Worm (Caenorhabditis elegans): Measurements from ENCODE around the gene C28H8.5.
A peak's percentile ranks its signal among the peaks of the same experiment; 100 is the strongest.

Gene C28H8.5

DNA sequence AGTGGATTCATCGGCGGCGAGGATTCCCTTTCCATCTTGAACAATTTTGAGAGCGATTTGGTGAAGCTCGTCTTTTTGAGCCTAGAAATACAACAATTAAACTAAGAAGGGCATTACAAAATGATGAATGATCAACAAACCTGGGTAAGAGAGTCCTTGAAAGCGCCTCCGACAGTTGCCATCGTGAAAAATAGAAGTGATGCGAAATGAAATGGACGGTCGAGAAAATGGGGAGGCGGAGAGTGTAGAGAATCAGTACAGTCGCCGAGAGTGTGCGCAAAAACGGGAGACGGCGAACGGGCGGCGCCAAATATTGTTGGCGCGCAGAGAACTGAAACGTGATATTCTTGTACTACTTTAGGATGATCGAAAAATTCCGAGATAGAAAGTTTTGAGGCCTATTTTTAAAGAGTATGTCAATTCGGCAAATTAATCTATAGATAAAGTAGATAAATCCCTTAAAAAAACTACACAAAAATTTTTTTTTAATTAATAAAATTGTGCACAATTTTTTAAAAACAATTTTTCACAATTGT lies 7.9 kb upstream of the C28H8.5 start, which contains the start of gene aldo-2:
Gene aldo-2 (minus strand): TSS at position 486 of the 536 bp plus-strand sequence.
- TF ChIP-seq sma-3 (GFP tag; optimal IDR thresholded peaks at IDR 0.05) (peak; percentile 8), ceh-82 (tag; optimal IDR thresholded peaks at IDR 0.05) (no peak), sma-9 (GFP tag; optimal IDR thresholded peaks at IDR 0.05) (no peak), sma-9 (tag; optimal IDR thresholded peaks at IDR 0.05) (no peak), ama-1 (optimal IDR thresholded peaks at IDR 0.05) (peak; percentile 86), fos-1 (tag; optimal IDR thresholded peaks at IDR 0.05) (peak; percentile 3), nhr-23 (tag; optimal IDR thresholded peaks at IDR 0.05) (no peak), blmp-1 (tag; optimal IDR thresholded peaks at IDR 0.05; ENCODE audit: insufficient read depth) (peak; percentile 6), ceh-16 (tag; optimal IDR thresholded peaks at IDR 0.05) (peak; percentile 9), nhr-21 (tag; optimal IDR thresholded peaks at IDR 0.05) (peak; percentile 25), nhr-11 (tag; optimal IDR thresholded peaks at IDR 0.05) (no peak), F13H6.1 (tag; optimal IDR thresholded peaks at IDR 0.05) (peak; percentile 15), gmeb-1 (tag; optimal IDR thresholded peaks at IDR 0.05) (peak; percentile 23), nhr-25 (tag; optimal IDR thresholded peaks at IDR 0.05) (peak; percentile 37), nhr-129 (tag; optimal IDR thresholded peaks at IDR 0.05) (peak; percentile 3)

DNA sequence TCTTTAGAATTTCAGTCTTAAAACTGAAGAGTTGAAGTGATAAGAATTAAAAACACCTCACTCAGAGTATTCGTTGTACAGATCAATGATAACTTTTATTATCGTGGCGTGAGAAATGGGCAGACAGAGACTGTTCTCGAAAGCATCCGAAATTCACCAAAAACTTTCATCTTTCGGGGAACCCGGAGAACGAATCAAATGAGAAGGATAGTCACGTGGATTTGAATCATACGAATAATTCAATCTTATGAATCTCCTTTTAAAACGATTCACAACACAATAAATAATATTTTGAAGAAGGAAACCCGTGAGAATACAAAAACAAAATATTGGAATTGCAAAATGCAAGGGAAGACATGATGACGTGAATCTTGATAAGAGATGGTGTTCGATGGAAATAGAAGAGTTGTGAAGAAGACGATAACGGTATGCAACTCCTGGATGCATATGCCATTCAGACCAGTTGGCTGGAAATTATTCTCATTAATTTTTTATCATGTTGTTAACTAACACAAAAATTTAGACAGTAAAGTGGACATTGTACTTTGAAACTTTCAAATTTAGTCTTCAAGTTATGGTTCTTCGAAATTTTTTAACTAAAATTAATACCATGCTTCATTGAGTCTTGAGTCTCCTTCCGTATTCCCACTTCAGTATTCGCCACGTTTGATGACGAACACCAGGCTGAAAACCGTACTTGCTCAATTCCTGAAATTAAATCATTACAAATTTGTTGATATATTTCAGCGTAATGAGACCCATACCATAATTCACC lies 7.1 kb upstream of the C28H8.5 start:
- TF ChIP-seq nhr-21 (tag; optimal IDR thresholded peaks at IDR 0.05) (peak; percentile 52), ZK546.5 (tag; optimal IDR thresholded peaks at IDR 0.05) (no peak), mdl-1 (tag; optimal IDR thresholded peaks at IDR 0.05) (peak in 1 of 2 experiments; percentile 5), ztf-4 (tag; optimal IDR thresholded peaks at IDR 0.05) (no peak), aly-2 (tag; optimal IDR thresholded peaks at IDR 0.05) (no peak), nhr-23 (tag; optimal IDR thresholded peaks at IDR 0.05) (no peak), Y55F3AM.14 (GFP tag; optimal IDR thresholded peaks at IDR 0.05) (no peak), F13H6.1 (tag; optimal IDR thresholded peaks at IDR 0.05) (no peak), fos-1 (tag; optimal IDR thresholded peaks at IDR 0.05) (no peak), unc-55 (GFP tag; optimal IDR thresholded peaks at IDR 0.05) (no peak), egl-27 (tag; optimal IDR thresholded peaks at IDR 0.05) (no peak), zag-1 (tag; optimal IDR thresholded peaks at IDR 0.05) (no peak), alr-1 (tag; optimal IDR thresholded peaks at IDR 0.05) (no peak), nhr-12 (tag; optimal IDR thresholded peaks at IDR 0.05) (no peak), gmeb-1 (tag; optimal IDR thresholded peaks at IDR 0.05) (peak; percentile 21), sma-9 (GFP tag; optimal IDR thresholded peaks at IDR 0.05) (no peak), sma-9 (tag; optimal IDR thresholded peaks at IDR 0.05) (no peak), ztf-1 (GFP tag; conservative IDR thresholded peaks at IDR 0.05) (no peak), mab-5 (tag; optimal IDR thresholded peaks at IDR 0.05) (no peak), C34F6.9 (tag; optimal IDR thresholded peaks at IDR 0.05) (no peak), ama-1 (optimal IDR thresholded peaks at IDR 0.05) (no peak), lsy-2 (tag; optimal IDR thresholded peaks at IDR 0.05) (peak in 1 of 2 experiments; percentile 21), dmd-4 (tag; optimal IDR thresholded peaks at IDR 0.05) (no peak), crh-2 (tag; optimal IDR thresholded peaks at IDR 0.05) (peak; percentile 42), nhr-129 (tag; optimal IDR thresholded peaks at IDR 0.05) (no peak), nhr-10 (tag; optimal IDR thresholded peaks at IDR 0.05) (no peak), sma-3 (GFP tag; optimal IDR thresholded peaks at IDR 0.05) (peak; percentile 35), snpc-4 (tag; optimal IDR thresholded peaks at IDR 0.05) (no peak), peb-1 (tag; optimal IDR thresholded peaks at IDR 0.05) (no peak), nhr-6 (tag; optimal IDR thresholded peaks at IDR 0.05) (no peak), unc-39 (tag; optimal IDR thresholded peaks at IDR 0.05) (no peak), unc-62 (GFP tag; optimal IDR thresholded peaks at IDR 0.05) (no peak), lin-11 (tag; optimal IDR thresholded peaks at IDR 0.05) (no peak), elt-3 (tag; optimal IDR thresholded peaks at IDR 0.05) (no peak), ceh-82 (tag; optimal IDR thresholded peaks at IDR 0.05) (no peak)

DNA sequence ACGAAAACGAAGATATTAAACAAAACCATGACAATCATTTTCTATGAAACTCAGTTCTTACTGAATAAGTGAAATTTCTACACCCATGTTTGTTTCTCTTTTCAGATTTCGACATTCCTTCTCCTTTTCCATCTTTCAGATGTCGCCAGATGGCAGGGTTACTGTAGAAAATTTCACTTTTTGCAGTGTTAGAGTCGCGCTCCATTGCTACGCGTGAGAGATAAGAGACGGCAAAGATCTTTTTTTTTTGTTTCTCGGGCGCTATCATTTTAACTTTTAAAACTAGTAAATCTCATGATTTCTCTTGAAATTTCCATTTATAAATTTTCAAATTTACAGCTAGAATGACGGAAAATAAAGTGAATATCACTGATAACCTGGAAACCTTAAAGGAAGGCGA lies 5.9 kb upstream of the C28H8.5 start, which contains the start of the genes mig-21 and F01F1.2:
Gene mig-21 (minus strand): TSS at position 166 of the 400 bp plus-strand sequence.
Gene F01F1.2 (plus strand): TSS at position 340 of the 400 bp plus-strand sequence.
- TF ChIP-seq lsy-2 (tag; optimal IDR thresholded peaks at IDR 0.05) (peak in 1 of 2 experiments; percentile 76), ztf-4 (tag; optimal IDR thresholded peaks at IDR 0.05) (no peak), peb-1 (tag; optimal IDR thresholded peaks at IDR 0.05) (no peak), ceh-16 (tag; optimal IDR thresholded peaks at IDR 0.05) (no peak), blmp-1 (tag; optimal IDR thresholded peaks at IDR 0.05; ENCODE audit: insufficient read depth) (peak; percentile 52), nhr-25 (tag; optimal IDR thresholded peaks at IDR 0.05) (peak; percentile 8), C34F6.9 (tag; optimal IDR thresholded peaks at IDR 0.05) (peak; percentile 18), mbf-1 (tag; optimal IDR thresholded peaks at IDR 0.05) (no peak), unc-55 (GFP tag; optimal IDR thresholded peaks at IDR 0.05) (peak; percentile 15)
